Worm (Caenorhabditis elegans): ENCODE measurements around the gene col-135.

Gene col-135

ce11 chrIV:15126021-15126420 is 5.6 kb downstream of the col-135 start, which contains the start of gene clec-190:
Gene clec-190 (minus strand): TSS chrIV:15126121.
- TF ChIP-seq nhr-19 (GFP tag; conservative IDR thresholded peaks at IDR 0.05) (no peak), elt-3 (tag; optimal IDR thresholded peaks at IDR 0.05) (no peak), unc-62 (GFP tag; optimal IDR thresholded peaks at IDR 0.05) (no peak), snu-23 (GFP tag; optimal IDR thresholded peaks at IDR 0.05) (no peak), lir-3 (tag; optimal IDR thresholded peaks at IDR 0.05; ENCODE audit: poor library complexity) (no peak), nhr-47 (tag; optimal IDR thresholded peaks at IDR 0.05) (no peak)

DNA sequence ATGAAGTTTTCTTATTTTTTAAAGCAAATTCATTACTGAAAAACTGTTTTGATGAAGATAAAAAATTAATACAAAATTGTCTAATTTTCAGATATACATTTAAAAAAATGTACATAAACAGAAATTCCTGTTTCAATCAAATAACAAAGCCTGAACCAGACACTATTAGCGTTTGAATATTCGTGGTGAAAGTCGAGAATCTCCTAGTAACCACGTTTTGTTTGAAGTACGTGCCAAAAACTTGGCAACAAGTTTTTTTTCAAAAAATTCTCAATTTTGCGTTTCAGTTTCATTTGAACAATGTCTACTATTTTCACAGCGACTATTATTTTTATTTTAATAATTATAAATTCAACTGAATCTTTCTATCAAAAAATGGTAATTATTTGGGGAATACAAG is 8.7 kb downstream of the col-135 start, which contains the start of gene M199.7:
Gene M199.7, plus strand, starts transcription at position 301 of the 400 bp plus-strand sequence.
- TF ChIP-seq egl-27 (tag; optimal IDR thresholded peaks at IDR 0.05) (no peak), ceh-90 (tag; optimal IDR thresholded peaks at IDR 0.05) (no peak), ceh-82 (tag; optimal IDR thresholded peaks at IDR 0.05) (no peak), nhr-77 (tag; optimal IDR thresholded peaks at IDR 0.05) (no peak), zip-4 (GFP tag; optimal IDR thresholded peaks at IDR 0.05) (no peak), nhr-19 (GFP tag; conservative IDR thresholded peaks at IDR 0.05) (no peak), jun-1 (tag; optimal IDR thresholded peaks at IDR 0.05) (no peak), tlp-1 (tag; optimal IDR thresholded peaks at IDR 0.05) (no peak), C34B4.2 (tag; optimal IDR thresholded peaks at IDR 0.05) (no peak), dpl-1 (GFP tag; optimal IDR thresholded peaks at IDR 0.05) (no peak), C16A3.4 (tag; optimal IDR thresholded peaks at IDR 0.05) (no peak), hpl-2 (GFP tag; optimal IDR thresholded peaks at IDR 0.05) (no peak), Y116A8C.19 (tag; optimal IDR thresholded peaks at IDR 0.05; ENCODE audit: borderline replicate concordance) (no peak), elt-3 (tag; optimal IDR thresholded peaks at IDR 0.05) (no peak)

ce11 chrIV:15120746-15121145 is 10.9 kb downstream of the col-135 start, which contains the start of gene clec-189:
Gene clec-189 (plus strand): TSS chrIV:15120837.
- TF ChIP-seq lir-3 (tag; optimal IDR thresholded peaks at IDR 0.05; ENCODE audit: poor library complexity) (no peak), nhr-90 (tag; optimal IDR thresholded peaks at IDR 0.05; ENCODE audit: poor library complexity) (no peak), mef-2 (tag; optimal IDR thresholded peaks at IDR 0.05) (no peak), pax-3 (tag; optimal IDR thresholded peaks at IDR 0.05) (no peak), pqm-1 (tag; optimal IDR thresholded peaks at IDR 0.05) (no peak), snpc-4 (tag; optimal IDR thresholded peaks at IDR 0.05) (no peak), mdl-1 (tag; optimal IDR thresholded peaks at IDR 0.05) (no peak), grh-1 (GFP tag; IDR thresholded peaks at IDR 0.05) (no peak), xbp-1 (tag; optimal IDR thresholded peaks at IDR 0.05) (no peak), egl-27 (tag; optimal IDR thresholded peaks at IDR 0.05) (no peak), fkh-8 (tag; optimal IDR thresholded peaks at IDR 0.05) (no peak), lin-13 (GFP tag; optimal IDR thresholded peaks at IDR 0.05) (no peak)

ce11 chrIV:15119268-15119667 is 12.3 kb downstream of the col-135 start:
- no peak for TF ChIP-seq unc-98 (GFP tag; IDR thresholded peaks at IDR 0.05)
- no peak for TF ChIP-seq C34B4.2 (tag; optimal IDR thresholded peaks at IDR 0.05)
- TF ChIP-seq lsy-2 (tag; optimal IDR thresholded peaks at IDR 0.05), result no peak
- TF ChIP-seq ceh-63 (GFP tag; optimal IDR thresholded peaks at IDR 0.05), result no peak
- TF ChIP-seq nhr-84 (tag; optimal IDR thresholded peaks at IDR 0.05), result no peak
- no peak for TF ChIP-seq ces-1 (GFP tag; optimal IDR thresholded peaks at IDR 0.05)

ce11 chrIV:15118390-15118789 is 13.2 kb downstream of the col-135 start, which contains the start of gene M199.136:
Gene M199.136 (plus strand): TSS chrIV:15118690.
- TF ChIP-seq dpl-1 (GFP tag; optimal IDR thresholded peaks at IDR 0.05) (no peak), efl-1 (optimal IDR thresholded peaks at IDR 0.05) (no peak), efl-1 (GFP tag; optimal IDR thresholded peaks at IDR 0.05 in 1 of 2) (no peak), swsn-7 (tag; optimal IDR thresholded peaks at IDR 0.05) (no peak), F16B12.6 (tag; optimal IDR thresholded peaks at IDR 0.05) (no peak), ceh-82 (tag; optimal IDR thresholded peaks at IDR 0.05) (no peak), nhr-20 (tag; optimal IDR thresholded peaks at IDR 0.05) (no peak), egl-27 (tag; optimal IDR thresholded peaks at IDR 0.05) (no peak), lin-35 (GFP tag; optimal IDR thresholded peaks at IDR 0.05) (no peak), vab-15 (tag; optimal IDR thresholded peaks at IDR 0.05) (no peak), unc-98 (GFP tag; IDR thresholded peaks at IDR 0.05) (no peak), sptf-1 (tag; optimal IDR thresholded peaks at IDR 0.05) (no peak), mef-2 (tag; optimal IDR thresholded peaks at IDR 0.05) (no peak), nhr-12 (tag; optimal IDR thresholded peaks at IDR 0.05) (no peak), ztf-11 (tag; optimal IDR thresholded peaks at IDR 0.05) (no peak), unc-30 (tag; optimal IDR thresholded peaks at IDR 0.05) (no peak), tlp-1 (tag; optimal IDR thresholded peaks at IDR 0.05) (no peak), nhr-11 (tag; optimal IDR thresholded peaks at IDR 0.05) (no peak), mab-9 (GFP tag; IDR thresholded peaks at IDR 0.05) (no peak)
